Fruit fly (Drosophila melanogaster) whole organism, embryonic: ENCODE data around the gene CG2681.

Source experiments
- Adf1 ChIP-seq: fragments of 200-800 bp; sonication (Bioruptor generic); IDR thresholded peaks from 2 replicates; pipeline ENCODE4 v1.3.6; 2022; ENCODE audit warnings: missing biosample characterization, missing genetic modification characterization
- Aef1 ChIP-seq: fragments of 200-800 bp; sonication (Bioruptor generic); IDR thresholded peaks from 3 replicates; pipeline ENCODE4 v1.3.6; 2022; ENCODE audit warnings: missing biosample characterization, missing genetic modification characterization
- Atf6 ChIP-seq: fragments of 200-800 bp; sonication (Bioruptor generic); IDR thresholded peaks from 2 replicates; pipeline ENCODE4 v1.3.6; 2022; ENCODE audit warnings: missing biosample characterization, missing genetic modification characterization
- CG10209 ChIP-seq: fragments of 200-800 bp; sonication (Bioruptor generic); optimal IDR thresholded peaks from 3 replicates; lab custom pipeline; 2017; ENCODE audit warnings: missing biosample characterization, mild to moderate bottlenecking, missing genetic modification characterization, missing genetic modification reagents
- CG10462 ChIP-seq: fragments of 200-800 bp; sonication (Bioruptor generic); optimal IDR thresholded peaks from 2 replicates; lab custom pipeline; 2016; ENCODE audit warnings: missing biosample characterization, missing genetic modification characterization
- CG11398 ChIP-seq: fragments of 200-800 bp; sonication (Bioruptor generic); optimal IDR thresholded peaks from 2 replicates; lab custom pipeline; 2016; ENCODE audit warnings: missing biosample characterization, missing genetic modification characterization
- CG1233 ChIP-seq: fragments of 200-800 bp; sonication (Bioruptor generic); optimal IDR thresholded peaks from 4 replicates; lab custom pipeline; 2018; ENCODE audit warnings: missing biosample characterization, mild to moderate bottlenecking, missing genetic modification characterization
- CG17359 ChIP-seq: fragments of 200-800 bp; sonication (Bioruptor generic); optimal IDR thresholded peaks from 3 replicates; lab custom pipeline; 2018; ENCODE audit warnings: missing biosample characterization, mild to moderate bottlenecking, missing genetic modification characterization, moderate library complexity
- CG17802 ChIP-seq: fragments of 200-800 bp; sonication (Bioruptor generic); optimal IDR thresholded peaks from 2 replicates; lab custom pipeline; 2018; ENCODE audit warnings: missing biosample characterization, mild to moderate bottlenecking, missing genetic modification characterization, moderate library complexity
- CG18011 ChIP-seq: fragments of 200-800 bp; sonication (Bioruptor generic); optimal IDR thresholded peaks from 2 replicates; lab custom pipeline; 2017; ENCODE audit warnings: missing biosample characterization, missing genetic modification characterization, mild to moderate bottlenecking, moderate library complexity, missing genotype
- CG2202 ChIP-seq: fragments of 200-800 bp; sonication (Bioruptor generic); optimal IDR thresholded peaks from 2 replicates; lab custom pipeline; 2018; ENCODE audit warnings: missing biosample characterization, mild to moderate bottlenecking, missing genetic modification characterization
- CG30020 ChIP-seq: fragments of 200-800 bp; optimal IDR thresholded peaks from 2 replicates; lab custom pipeline; 2019; ENCODE audit warnings: missing biosample characterization, mild to moderate bottlenecking, missing genetic modification characterization, moderate library complexity
- CG30403 ChIP-seq: fragments of 200-800 bp; sonication (Bioruptor generic); optimal IDR thresholded peaks from 3 replicates; lab custom pipeline; 2016; ENCODE audit warnings: missing biosample characterization, missing genetic modification characterization
- CG31365 ChIP-seq: fragments of 200-800 bp; sonication (Bioruptor generic); optimal IDR thresholded peaks from 2 replicates; lab custom pipeline; 2018; ENCODE audit warnings: missing biosample characterization, mild to moderate bottlenecking, missing genetic modification characterization
- CG3163 ChIP-seq: fragments of 200-800 bp; sonication (Bioruptor generic); optimal IDR thresholded peaks from 3 replicates; lab custom pipeline; 2016; ENCODE audit warnings: missing biosample characterization, missing genetic modification characterization
- CG34376 ChIP-seq: fragments of 200-800 bp; sonication (Bioruptor generic); optimal IDR thresholded peaks from 2 replicates; lab custom pipeline; 2018; ENCODE audit warnings: missing biosample characterization, mild to moderate bottlenecking, missing genetic modification characterization
- CG42726 ChIP-seq: fragments of 200-800 bp; sonication (Bioruptor generic); IDR thresholded peaks from 2 replicates; pipeline ENCODE4 v1.3.6; 2022; ENCODE audit warnings: missing biosample characterization, missing genetic modification characterization; ENCODE audit not compliant: partially characterized antibody
- CG6791 ChIP-seq: fragments of 200-800 bp; sonication (Bioruptor generic); IDR thresholded peaks from 3 replicates; pipeline ENCODE4 v1.3.6; 2022; ENCODE audit warnings: missing biosample characterization, missing genetic modification characterization; ENCODE audit not compliant: partially characterized antibody
- CG7745 ChIP-seq: fragments of 200-800 bp; sonication (Bioruptor generic); optimal IDR thresholded peaks from 2 replicates; lab custom pipeline; 2018; ENCODE audit warnings: missing biosample characterization, mild to moderate bottlenecking, missing genetic modification characterization, moderate library complexity
- CG7786 ChIP-seq: fragments of 200-800 bp; sonication (Bioruptor generic); optimal IDR thresholded peaks from 2 replicates; lab custom pipeline; 2016; ENCODE audit warnings: missing biosample characterization, missing genetic modification characterization
- Dad ChIP-seq: fragments of 200-800 bp; sonication (Bioruptor generic); optimal IDR thresholded peaks from 3 replicates; lab custom pipeline; 2016; ENCODE audit warnings: missing biosample characterization, missing genetic modification characterization
- Doc3 ChIP-seq: fragments of 200-800 bp; sonication (Bioruptor generic); IDR thresholded peaks from 3 replicates; pipeline ENCODE4 v1.3.6; 2022; ENCODE audit warnings: missing biosample characterization, missing genetic modification characterization; ENCODE audit not compliant: partially characterized antibody
- Jarid2 ChIP-seq: fragments of 200-800 bp; sonication (Bioruptor generic); optimal IDR thresholded peaks from 3 replicates; lab custom pipeline; 2017; ENCODE audit warnings: mild to moderate bottlenecking, missing biosample characterization, missing genetic modification reagents, missing genetic modification characterization
- MBD-R2 ChIP-seq: fragments of 200-800 bp; sonication (Bioruptor generic); IDR thresholded peaks from 2 replicates; pipeline ENCODE4 v1.3.6; 2022; ENCODE audit warnings: missing biosample characterization, missing genetic modification characterization
- Mad ChIP-seq: fragments of 200-800 bp; sonication (Bioruptor generic); optimal IDR thresholded peaks from 2 replicates; lab custom pipeline; 2016; ENCODE audit warnings: missing biosample characterization, missing genetic modification characterization
- Pdp1 ChIP-seq, 2 experiments: fragments of 200-800 bp; sonication (Bioruptor generic); optimal IDR thresholded peaks; 3 replicates each; lab custom pipeline; 2016; ENCODE audit warnings: missing biosample characterization in 2 of 2, missing genetic modification characterization in 2 of 2, mild to moderate bottlenecking in 1 of 2, moderate library complexity in 1 of 2
- Side ChIP-seq: fragments of 200-800 bp; sonication (Bioruptor generic); optimal IDR thresholded peaks from 2 replicates; lab custom pipeline; 2016; ENCODE audit warnings: missing biosample characterization, missing genetic modification characterization
- Trl ChIP-seq, 3 experiments: fragments of >200 bp in 2 of 3; fragments of 200-800 bp in 1 of 3; sonication (Bioruptor generic) in 1 of 3; optimal IDR thresholded peaks; 2 replicates in 1 of 3; 3 replicates in 2 of 3; lab custom pipeline; 2016 to 2017; ENCODE audit warnings: missing biosample characterization in 1 of 3, missing genetic modification characterization in 1 of 3
- ap ChIP-seq: fragments of 200-800 bp; sonication (Bioruptor generic); IDR thresholded peaks from 2 replicates; pipeline ENCODE4 v1.3.6; 2022; ENCODE audit warnings: missing biosample characterization, missing genetic modification characterization
- br ChIP-seq: fragments of >200 bp; optimal IDR thresholded peaks from 2 replicates; lab custom pipeline; 2017
- bsh ChIP-seq, 2 experiments: fragments of 200-800 bp; sonication (Bioruptor generic); optimal IDR thresholded peaks; 2 replicates each; lab custom pipeline; 2017 to 2018; ENCODE audit warnings: mild to moderate bottlenecking in 2 of 2, missing biosample characterization in 2 of 2, missing genetic modification characterization in 2 of 2, moderate library complexity in 1 of 2
- btn ChIP-seq: fragments of 200-800 bp; sonication (Bioruptor generic); optimal IDR thresholded peaks from 2 replicates; lab custom pipeline; 2016; ENCODE audit warnings: missing biosample characterization, missing genetic modification characterization
- cg ChIP-seq: fragments of 200-800 bp; sonication (Bioruptor generic); optimal IDR thresholded peaks from 3 replicates; lab custom pipeline; 2019; ENCODE audit warnings: missing biosample characterization, mild to moderate bottlenecking, missing genetic modification characterization, moderate library complexity
- exex ChIP-seq: fragments of 200-800 bp; sonication (Bioruptor generic); optimal IDR thresholded peaks from 4 replicates; lab custom pipeline; 2018; ENCODE audit warnings: missing biosample characterization, mild to moderate bottlenecking, missing genetic modification characterization, moderate library complexity
- gcm2 ChIP-seq: fragments of 200-800 bp; sonication (Bioruptor generic); optimal IDR thresholded peaks from 2 replicates; lab custom pipeline; 2016; ENCODE audit warnings: missing biosample characterization, missing genetic modification characterization
- gem ChIP-seq: fragments of 200-800 bp; sonication (Bioruptor generic); optimal IDR thresholded peaks from 2 replicates; lab custom pipeline; 2019; ENCODE audit warnings: missing biosample characterization, mild to moderate bottlenecking, missing genetic modification characterization, moderate library complexity
- hbn ChIP-seq: fragments of 200-800 bp; sonication (Bioruptor generic); IDR thresholded peaks from 2 replicates; pipeline ENCODE4 v1.3.6; 2022; ENCODE audit warnings: missing biosample characterization, missing genetic modification characterization; ENCODE audit not compliant: partially characterized antibody
- insv ChIP-seq, 2 experiments: fragments of 200-800 bp; sonication (Bioruptor generic); optimal IDR thresholded peaks; 3 replicates each; lab custom pipeline; 2016 to 2018; ENCODE audit warnings: missing biosample characterization in 2 of 2, missing genetic modification characterization in 2 of 2
- lbe ChIP-seq: fragments of 200-800 bp; sonication (Bioruptor generic); optimal IDR thresholded peaks from 2 replicates; lab custom pipeline; 2016; ENCODE audit warnings: missing biosample characterization, mild to moderate bottlenecking, missing genetic modification characterization
- luna ChIP-seq: fragments of 200-800 bp; sonication (Bioruptor generic); optimal IDR thresholded peaks from 2 replicates; lab custom pipeline; 2016; ENCODE audit warnings: missing biosample characterization, missing genetic modification characterization
- nerfin-1 ChIP-seq: fragments of 200-800 bp; sonication (Bioruptor generic); optimal IDR thresholded peaks from 3 replicates; lab custom pipeline; 2019; ENCODE audit warnings: missing biosample characterization, mild to moderate bottlenecking, missing genetic modification characterization, moderate library complexity
- nom ChIP-seq: fragments of 200-800 bp; sonication (Bioruptor generic); optimal IDR thresholded peaks from 2 replicates; lab custom pipeline; 2017; ENCODE audit warnings: missing biosample characterization, missing genetic modification characterization, mild to moderate bottlenecking, moderate library complexity, missing genetic modification reagents
- salm ChIP-seq: fragments of 200-800 bp; sonication (Bioruptor generic); optimal IDR thresholded peaks from 2 replicates; lab custom pipeline; 2018; ENCODE audit warnings: missing biosample characterization, mild to moderate bottlenecking, missing genetic modification characterization
- sc ChIP-seq, 3 experiments: fragments of >200 bp in 2 of 3; fragments of 200-800 bp in 1 of 3; sonication (Bioruptor generic) in 1 of 3; optimal IDR thresholded peaks; 2 replicates in 2 of 3; 3 replicates in 1 of 3; lab custom pipeline; 2017; ENCODE audit warnings: mild to moderate bottlenecking in 1 of 3, missing biosample characterization in 1 of 3, missing genetic modification characterization in 1 of 3, missing genetic modification reagents in 1 of 3
- sima ChIP-seq: fragments of 200-800 bp; sonication (Bioruptor generic); optimal IDR thresholded peaks from 2 replicates; lab custom pipeline; 2016; ENCODE audit warnings: missing biosample characterization, missing genetic modification characterization
- sqz ChIP-seq: fragments of 200-800 bp; sonication (Bioruptor generic); optimal IDR thresholded peaks from 3 replicates; lab custom pipeline; 2018; ENCODE audit warnings: missing biosample characterization, mild to moderate bottlenecking, missing genetic modification characterization
- tio ChIP-seq: fragments of 200-800 bp; sonication (Bioruptor generic); optimal IDR thresholded peaks from 2 replicates; lab custom pipeline; 2017; ENCODE audit warnings: missing biosample characterization, missing genetic modification characterization, inconsistent platforms
- ttk ChIP-seq: fragments of 200-800 bp; sonication (Bioruptor generic); IDR thresholded peaks from 2 replicates; pipeline ENCODE4 v2.1.2; 2022; ENCODE audit warnings: missing biosample characterization, missing genetic modification characterization
- wor ChIP-seq: fragments of 200-800 bp; sonication (Bioruptor generic); IDR thresholded peaks from 2 replicates; pipeline ENCODE4 v1.3.6; 2022; ENCODE audit warnings: missing biosample characterization, missing genetic modification characterization

CG2681 gene

DNA sequence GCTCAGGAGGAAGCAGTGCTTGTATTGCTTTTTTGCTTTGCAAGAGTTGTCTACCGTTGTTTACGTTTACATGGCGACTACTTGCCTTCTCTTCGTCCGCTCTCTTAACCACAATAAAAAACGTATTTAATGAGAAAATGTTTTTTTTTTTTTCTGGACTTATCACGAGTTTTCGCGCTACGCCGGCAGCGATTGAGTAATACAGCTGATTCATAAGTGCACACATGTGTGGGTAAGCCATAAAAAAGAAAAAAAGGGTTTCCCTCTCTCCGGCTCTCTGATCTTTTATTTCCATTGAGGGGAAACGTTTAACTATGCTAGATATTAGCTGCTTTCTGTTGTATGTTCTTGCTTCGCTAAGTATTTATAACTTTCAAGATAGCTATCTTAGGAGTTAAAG, 33.6 kb downstream of the CG2681 start:
- TF ChIP-seq CG17359 (tag; lab: Kevin White, UChicago) (peak; percentile 65), sqz (peak; percentile 81), CG3163 (peak; percentile 78), cg (GFP tag; lab: Kevin White, UChicago) (peak; percentile 11), exex (tag; lab: Kevin White, UChicago) (peak; percentile 47), Adf1 (peak; percentile 53; the same call in 1 of the 2 replicates), CG30403 (GFP tag; lab: Kevin White, UChicago) (no peak), CG34376 (GFP tag; lab: Kevin White, UChicago) (peak; percentile 13), tio (no peak), Trl (optimal IDR thresholded peaks at IDR 0.05; lab: Kevin White, UChicago) (peak in 1 of 2 experiments; percentile 35), Trl (GFP tag; optimal IDR thresholded peaks at IDR 0.05; lab: Kevin White, UChicago) (no peak), Pdp1 (GFP tag; optimal IDR thresholded peaks at IDR 0.05; lab: Kevin White, UChicago) (peak in 1 of 2 experiments; percentile 82), CG1233 (GFP tag; lab: Kevin White, UChicago) (no peak), bsh (GFP tag; optimal IDR thresholded peaks at IDR 0.05; lab: Kevin White, UChicago) (peak in 1 of 2 experiments; percentile 48), nom (peak; percentile 78)

dm6 chrX:2743020-2743419, 34.5 kb downstream of the CG2681 start:
- TF ChIP-seq gem (tag; lab: Kevin White, UChicago): peak; percentile 84
- TF ChIP-seq CG30020 (tag; lab: Kevin White, UChicago): no peak
- TF ChIP-seq CG18011 (GFP tag; lab: Kevin White, UChicago): peak; percentile 59
- no peak for TF ChIP-seq CG17802 (tag; lab: Kevin White, UChicago)
- TF ChIP-seq wor: peak; percentile 47; the same call in 1 of the 2 replicates
- no peak for TF ChIP-seq sc (optimal IDR thresholded peaks at IDR 0.05; lab: Kevin White, UChicago)
- no peak for TF ChIP-seq sc (GFP tag; optimal IDR thresholded peaks at IDR 0.05; lab: Kevin White, UChicago)
- peak; percentile 94 for TF ChIP-seq Atf6 (GFP tag; lab: Robert Waterston, UW)
- TF ChIP-seq nerfin-1 (tag; lab: Kevin White, UChicago): no peak
- TF ChIP-seq Jarid2 (GFP tag; lab: Kevin White, UChicago): no peak
- TF ChIP-seq salm (tag; lab: Kevin White, UChicago): peak; percentile 4
- TF ChIP-seq CG10462: peak; percentile 2
- no peak for TF ChIP-seq br (lab: Kevin White, UChicago)
- no peak for TF ChIP-seq lbe (GFP tag; lab: Kevin White, UChicago)
- peak; percentile 59 for TF ChIP-seq btn (GFP tag; lab: Kevin White, UChicago)
- peak; percentile 56 for TF ChIP-seq gcm2 (GFP tag; lab: Kevin White, UChicago)
- TF ChIP-seq CG7786 (GFP tag; lab: Kevin White, UChicago): peak; percentile 85
- peak; percentile 91 for TF ChIP-seq Aef1 (GFP tag; lab: Robert Waterston, UW)
- TF ChIP-seq ttk (GFP tag; lab: Robert Waterston, UW): peak; percentile 74
- TF ChIP-seq hbn: no peak
- TF ChIP-seq CG10209 (GFP tag; lab: Kevin White, UChicago): peak; percentile 81
- peak; percentile 85 for TF ChIP-seq MBD-R2 (GFP tag; lab: Robert Waterston, UW)
- no peak for TF ChIP-seq insv (GFP tag; optimal IDR thresholded peaks at IDR 0.05; lab: Kevin White, UChicago)
- peak; percentile 72 for TF ChIP-seq CG11398 (GFP tag; lab: Kevin White, UChicago)
- TF ChIP-seq CG2202 (tag; lab: Kevin White, UChicago): no peak
- TF ChIP-seq ap (GFP tag; lab: Robert Waterston, UW): peak; percentile 79
- peak; percentile 73 for TF ChIP-seq Side
- TF ChIP-seq Dad (GFP tag; lab: Kevin White, UChicago): peak; percentile 72
- TF ChIP-seq Doc3 (GFP tag; lab: Robert Waterston, UW): no peak
- TF ChIP-seq CG6791 (GFP tag; lab: Robert Waterston, UW): 0 out of 3 replicates have a peak, but pooled peaks have one; percentile 19
- TF ChIP-seq CG31365: no peak
- TF ChIP-seq Mad (GFP tag; lab: Kevin White, UChicago): peak; percentile 59
- TF ChIP-seq sima (GFP tag; lab: Kevin White, UChicago): peak; percentile 42
- TF ChIP-seq CG42726 (GFP tag; lab: Robert Waterston, UW): no peak
- no peak for TF ChIP-seq CG7745 (tag; lab: Kevin White, UChicago)
- peak; percentile 69 for TF ChIP-seq luna (GFP tag; lab: Kevin White, UChicago)
